Fruit fly (Drosophila melanogaster): ENCODE data around the gene CG33643.

Gene CG33643

DNA sequence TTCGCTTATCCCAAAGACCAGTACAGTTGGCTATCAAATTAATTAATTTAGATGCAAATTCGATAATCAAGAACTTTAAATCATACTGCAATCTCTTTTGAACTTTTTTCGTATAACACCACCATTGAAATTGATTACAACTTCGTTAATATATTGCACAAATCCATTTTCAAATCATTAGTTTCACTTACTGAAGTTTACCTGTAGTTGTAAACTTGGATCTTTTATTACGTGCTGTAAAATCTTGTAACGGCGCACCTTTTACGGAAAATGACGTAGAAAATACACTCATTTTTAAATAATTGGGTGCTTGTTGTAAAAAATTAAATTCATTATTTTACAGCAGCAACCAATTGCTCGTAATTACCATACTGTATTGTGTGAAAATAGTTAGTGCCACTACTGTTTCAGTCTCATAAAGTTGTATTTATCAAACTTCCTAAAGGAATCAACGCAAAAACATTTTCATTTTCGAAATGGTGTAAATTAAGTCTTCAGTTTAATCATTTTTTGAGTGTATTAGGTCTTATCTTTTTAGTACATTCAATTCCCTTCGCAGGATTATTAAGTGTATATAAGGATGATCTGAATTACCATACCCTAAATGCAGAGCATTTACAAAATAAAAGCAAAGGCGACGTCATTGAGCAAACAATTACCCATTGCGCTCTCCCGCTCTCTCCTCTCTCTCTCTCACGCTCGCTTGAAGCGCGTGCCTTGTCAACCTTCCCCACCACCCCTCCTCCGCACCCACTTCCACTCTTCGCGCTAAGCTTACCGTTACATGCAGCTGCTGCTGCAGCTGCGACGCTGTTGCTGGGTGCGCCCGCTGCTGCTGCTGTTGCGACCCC is 18.5 kb upstream of the CG33643 start (continued):
- peak; percentile 28 for TF ChIP-seq esn (GFP tag; optimal IDR thresholded peaks at IDR 0.05)
- peak; percentile 25 for TF ChIP-seq CG8632 (GFP tag; optimal IDR thresholded peaks at IDR 0.05)
- TF ChIP-seq CG9139 (GFP tag; optimal IDR thresholded peaks at IDR 0.05): no peak
- peak; percentile 26 for TF ChIP-seq achi (GFP tag; optimal IDR thresholded peaks at IDR 0.05)
- peak; percentile 10 for TF ChIP-seq Ets21C (GFP tag; optimal IDR thresholded peaks at IDR 0.05)
- no peak for TF ChIP-seq fd59A (GFP tag; optimal IDR thresholded peaks at IDR 0.05)
- peak; percentile 39 for TF ChIP-seq Smox (GFP tag; optimal IDR thresholded peaks at IDR 0.05)
- peak; percentile 7 for TF ChIP-seq CG7368 (GFP tag; optimal IDR thresholded peaks at IDR 0.05)
- TF ChIP-seq eg (GFP tag; IDR thresholded peaks at IDR 0.05): peak; percentile 58
- TF ChIP-seq vri (GFP tag; optimal IDR thresholded peaks at IDR 0.05): no peak
- peak; percentile 42 for TF ChIP-seq CG31627 (GFP tag; optimal IDR thresholded peaks at IDR 0.05)
- peak; percentile 44 for TF ChIP-seq OdsH (GFP tag; optimal IDR thresholded peaks at IDR 0.05)
- TF ChIP-seq CG11902 (GFP tag; optimal IDR thresholded peaks at IDR 0.05): peak; percentile 8
- TF ChIP-seq Sox14 (GFP tag; optimal IDR thresholded peaks at IDR 0.05): no peak
- peak; percentile 66 for TF ChIP-seq CG32006 (GFP tag; optimal IDR thresholded peaks at IDR 0.05)
- no peak for TF ChIP-seq CG11762 (GFP tag; optimal IDR thresholded peaks at IDR 0.05; ENCODE audit: insufficient read depth)
- TF ChIP-seq CG15336 (GFP tag; IDR thresholded peaks at IDR 0.05): peak; percentile 36
- no peak for TF ChIP-seq CG1621 (tag; optimal IDR thresholded peaks at IDR 0.05)

DNA sequence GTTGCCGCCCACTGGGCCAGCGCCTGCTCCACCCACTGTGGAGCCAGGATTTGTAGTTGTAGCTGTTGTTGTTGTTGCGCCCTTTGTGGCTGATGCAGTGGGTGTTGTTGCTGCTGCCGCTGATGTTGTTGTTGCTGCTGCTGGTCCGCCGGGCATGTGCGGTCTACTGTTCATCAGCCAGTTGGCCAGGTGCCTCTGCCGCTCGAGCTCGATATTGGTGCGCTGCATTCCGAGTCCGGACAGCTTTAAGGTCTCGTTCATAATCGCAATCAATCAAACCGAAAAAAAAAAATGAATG is 17.9 kb upstream of the CG33643 start:
- no peak for TF ChIP-seq eg (GFP tag; IDR thresholded peaks at IDR 0.05)
- no peak for TF ChIP-seq pdm3 (GFP tag; optimal IDR thresholded peaks at IDR 0.05)
- no peak for TF ChIP-seq CG8119 (GFP tag; IDR thresholded peaks at IDR 0.05)
- no peak for TF ChIP-seq CG6792 (GFP tag; optimal IDR thresholded peaks at IDR 0.05)

DNA sequence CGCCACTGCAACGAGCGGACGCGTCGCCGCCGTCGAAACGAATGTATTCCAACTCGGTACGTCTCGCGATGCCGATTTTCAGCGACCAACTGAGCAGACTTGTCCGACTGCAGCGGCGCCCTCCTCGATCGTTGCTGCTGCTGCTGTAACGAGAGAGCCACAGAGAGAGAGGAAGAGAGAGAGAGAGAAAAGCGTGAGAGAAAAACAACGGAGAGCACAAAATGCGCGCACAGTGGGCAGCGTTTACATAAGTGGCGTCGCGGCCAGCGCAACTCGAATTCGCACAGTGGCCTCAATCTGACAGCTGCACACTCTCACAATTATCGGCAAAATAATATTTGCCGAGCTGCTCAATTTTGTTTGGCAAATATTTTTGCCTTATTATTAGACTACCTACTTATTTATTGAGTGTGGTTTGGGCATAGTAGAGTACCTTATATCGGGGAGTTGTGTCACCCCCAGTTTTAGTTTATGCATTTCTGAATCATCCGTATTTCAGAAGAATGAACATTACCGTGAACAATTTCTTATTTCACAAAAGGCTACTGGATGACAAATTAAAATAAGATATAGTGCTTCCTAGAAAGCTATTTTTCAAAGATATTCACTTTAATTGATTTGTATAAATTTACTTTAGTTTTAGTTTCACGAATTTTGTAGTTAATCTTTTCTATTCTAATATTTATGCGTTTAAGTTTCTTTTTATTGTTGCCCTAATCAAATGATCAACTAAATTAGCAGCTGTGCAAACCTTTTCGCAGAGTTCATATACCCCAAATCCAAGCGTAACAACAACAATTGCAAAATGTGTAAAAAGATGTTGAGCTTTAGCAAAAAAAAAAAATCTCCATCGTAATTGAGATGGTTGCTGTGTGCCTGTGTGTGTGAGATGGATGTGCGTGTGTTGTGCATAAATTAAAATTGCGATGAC is 17.3 kb upstream of the CG33643 start:
- TF ChIP-seq CG31627 (GFP tag; optimal IDR thresholded peaks at IDR 0.05): peak; percentile 68
- peak; percentile 51 for TF ChIP-seq CG7368 (GFP tag; optimal IDR thresholded peaks at IDR 0.05)
- TF ChIP-seq lz (GFP tag; optimal IDR thresholded peaks at IDR 0.05): peak; percentile 76
- TF ChIP-seq Sox102F (GFP tag; optimal IDR thresholded peaks at IDR 0.05): peak; percentile 61
- peak; percentile 11 for TF ChIP-seq CG8319 (GFP tag; optimal IDR thresholded peaks at IDR 0.05)
- TF ChIP-seq ss (GFP tag; optimal IDR thresholded peaks at IDR 0.05): peak; percentile 14 to 27
- TF ChIP-seq eg (GFP tag; IDR thresholded peaks at IDR 0.05): peak; percentile 75
- peak; percentile 61 for TF ChIP-seq CG34406 (GFP tag; optimal IDR thresholded peaks at IDR 0.05)
- no peak for TF ChIP-seq CG16779 (tag; optimal IDR thresholded peaks at IDR 0.05)
- peak; percentile 89 for TF ChIP-seq vri (GFP tag; optimal IDR thresholded peaks at IDR 0.05)
- TF ChIP-seq CG6792 (GFP tag; optimal IDR thresholded peaks at IDR 0.05): peak; percentile 60
- peak; percentile 86 for TF ChIP-seq esn (GFP tag; optimal IDR thresholded peaks at IDR 0.05)
- peak; percentile 66; the same call in 1 of the 2 replicates for TF ChIP-seq CG15336 (GFP tag; IDR thresholded peaks at IDR 0.05)
- peak; percentile 56 for TF ChIP-seq dac (GFP tag; optimal IDR thresholded peaks at IDR 0.05)
- TF ChIP-seq achi (GFP tag; optimal IDR thresholded peaks at IDR 0.05): peak; percentile 43
- peak; percentile 62 for TF ChIP-seq CG8632 (GFP tag; optimal IDR thresholded peaks at IDR 0.05)
- TF ChIP-seq spab (GFP tag; optimal IDR thresholded peaks at IDR 0.05): peak; percentile 12
- peak; percentile 71 for TF ChIP-seq cyc (GFP tag; optimal IDR thresholded peaks at IDR 0.05)
- TF ChIP-seq Eip78C (GFP tag): peak; percentile 95
- peak; percentile 68 for TF ChIP-seq CG3919 (GFP tag; optimal IDR thresholded peaks at IDR 0.05)
- peak; percentile 55 for TF ChIP-seq CG9139 (GFP tag; optimal IDR thresholded peaks at IDR 0.05)
- peak; percentile 58 for TF ChIP-seq acj6 (GFP tag; optimal IDR thresholded peaks at IDR 0.05)
- TF ChIP-seq Met (GFP tag; optimal IDR thresholded peaks at IDR 0.05): peak; percentile 77
- peak; percentile 66 for TF ChIP-seq pdm3 (GFP tag; optimal IDR thresholded peaks at IDR 0.05)
- TF ChIP-seq Gug (GFP tag; IDR thresholded peaks at IDR 0.05): peak; percentile 39; the same call in 1 of the 2 replicates
- TF ChIP-seq dsx (GFP tag; optimal IDR thresholded peaks at IDR 0.05; ENCODE audit: poor library complexity, severe bottlenecking): no peak
- peak; percentile 63 for TF ChIP-seq Sox15 (GFP tag; optimal IDR thresholded peaks at IDR 0.05)
- peak; percentile 65 for TF ChIP-seq CG11762 (GFP tag; optimal IDR thresholded peaks at IDR 0.05; ENCODE audit: insufficient read depth)
- TF ChIP-seq Hr39 (GFP tag; optimal IDR thresholded peaks at IDR 0.05): peak; percentile 78
- TF ChIP-seq OdsH (GFP tag; optimal IDR thresholded peaks at IDR 0.05): peak; percentile 74
- TF ChIP-seq CG3032 (tag; optimal IDR thresholded peaks at IDR 0.05): peak; percentile 46
- no peak for TF ChIP-seq Lpt (GFP tag; optimal IDR thresholded peaks at IDR 0.05)
- TF ChIP-seq CG6276 (GFP tag; optimal IDR thresholded peaks at IDR 0.05): peak; percentile 50
- TF ChIP-seq CG6808 (GFP tag; optimal IDR thresholded peaks at IDR 0.05): no peak

Measured in whole organism, prepupa.